Worm (Caenorhabditis elegans) whole organism, young adult: ENCODE data around the gene R02E4.2.

ENCODE experiments used
- D2030.7 ChIP-seq: fragments of 200-800 bp; sonication (Bioruptor generic); IDR thresholded peaks from 2 replicates; pipeline ENCODE4 v1.3.6; 2022; ENCODE audit warnings: missing genetic modification reagents, missing genetic modification characterization, missing compliant biosample characterization
- F22D6.2 ChIP-seq: sonication (generic microtip); optimal IDR thresholded peaks from 2 replicates; lab custom pipeline; 2016; ENCODE audit warnings: mild to moderate bottlenecking, missing genetic modification characterization, missing compliant biosample characterization
- F23B12.7 ChIP-seq: sonication (generic microtip); optimal IDR thresholded peaks from 2 replicates; lab custom pipeline; 2017; ENCODE audit warnings: missing genetic modification characterization, mild to moderate bottlenecking, missing compliant biosample characterization, antibody characterized with exemption, moderate library complexity; ENCODE audit not compliant: insufficient read depth
- F37B4.10 ChIP-seq: fragments of 200-800 bp; sonication (Bioruptor generic); IDR thresholded peaks from 2 replicates; pipeline ENCODE4 v1.3.6; 2022; ENCODE audit warnings: missing genetic modification characterization, missing compliant biosample characterization
- F52B5.7 ChIP-seq: sonication (generic microtip); optimal IDR thresholded peaks from 2 replicates; lab custom pipeline; 2016; ENCODE audit warnings: mild to moderate bottlenecking, missing genetic modification characterization, missing compliant biosample characterization
- F55B11.4 ChIP-seq: sonication (generic microtip); optimal IDR thresholded peaks from 2 replicates; lab custom pipeline; 2016; ENCODE audit warnings: missing compliant biosample characterization, missing genetic modification characterization, borderline replicate concordance; ENCODE audit not compliant: insufficient read depth
- F57C9.4 ChIP-seq: sonication (generic microtip); optimal IDR thresholded peaks from 2 replicates; lab custom pipeline; 2017; ENCODE audit warnings: mild to moderate bottlenecking, missing genetic modification characterization, missing compliant biosample characterization
- K11D2.4 ChIP-seq: fragments of 200-800 bp; sonication (Bioruptor generic); IDR thresholded peaks from 2 replicates; pipeline ENCODE4 v1.3.6; 2022; ENCODE audit warnings: missing genetic modification reagents, missing genetic modification characterization, missing compliant biosample characterization
- Y95B8A.8 ChIP-seq: fragments of 200-800 bp; sonication (Bioruptor generic); IDR thresholded peaks from 2 replicates; pipeline ENCODE4 v1.3.6; 2022; ENCODE audit warnings: missing genetic modification reagents, missing genetic modification characterization, missing compliant biosample characterization
- cebp-1 ChIP-seq, 2 experiments: fragments of 200-800 bp in 1 of 2; sonication (Bioruptor generic) in 1 of 2; sonication (generic microtip) in 1 of 2; IDR thresholded peaks in 1 of 2; optimal IDR thresholded peaks in 1 of 2; 2 replicates each; pipeline versions ENCODE4 v1.3.6 to Lab custom; 2017 to 2022; ENCODE audit warnings: missing compliant biosample characterization in 2 of 2, missing genetic modification characterization in 2 of 2, mild to moderate bottlenecking in 1 of 2, missing genetic modification reagents in 1 of 2, moderate library complexity in 1 of 2
- ceh-100 ChIP-seq: fragments of 200-800 bp; sonication (Bioruptor generic); IDR thresholded peaks from 2 replicates; pipeline ENCODE4 v1.3.6; 2022; ENCODE audit warnings: missing genetic modification reagents, missing genetic modification characterization, missing compliant biosample characterization
- ceh-27 ChIP-seq: fragments of 200-800 bp; sonication (Bioruptor generic); optimal IDR thresholded peaks from 2 replicates; lab custom pipeline; 2018; ENCODE audit warnings: mild to moderate bottlenecking, missing genetic modification characterization, moderate library complexity, missing compliant biosample characterization
- dpff-1 ChIP-seq: sonication (generic microtip); optimal IDR thresholded peaks from 2 replicates; lab custom pipeline; 2017; ENCODE audit warnings: mild to moderate bottlenecking, missing genetic modification characterization, missing compliant biosample characterization
- egl-18 ChIP-seq: fragments of 200-800 bp; sonication (Bioruptor generic); IDR thresholded peaks from 2 replicates; pipeline ENCODE4 v1.3.6; 2022; ENCODE audit warnings: missing genetic modification reagents, missing genetic modification characterization, missing compliant biosample characterization
- egl-44 ChIP-seq: fragments of 200-800 bp; sonication (Bioruptor generic); IDR thresholded peaks from 2 replicates; pipeline ENCODE4 v1.3.6; 2022; ENCODE audit warnings: missing genetic modification reagents, missing genetic modification characterization, missing compliant biosample characterization
- ekl-4 ChIP-seq: fragments of 200-800 bp; sonication (Bioruptor generic); IDR thresholded peaks from 2 replicates; pipeline ENCODE4 v1.3.6; 2022; ENCODE audit warnings: missing genetic modification reagents, missing genetic modification characterization, missing compliant biosample characterization
- ets-4 ChIP-seq: fragments of 200-800 bp; sonication (Bioruptor generic); optimal IDR thresholded peaks from 2 replicates; lab custom pipeline; 2018; ENCODE audit warnings: mild to moderate bottlenecking, missing genetic modification characterization, missing compliant biosample characterization
- him-1 ChIP-seq: sonication (generic microtip); optimal IDR thresholded peaks from 2 replicates; lab custom pipeline; 2016; ENCODE audit warnings: missing genotype, missing genetic modification reagents, missing genetic modification characterization, missing compliant biosample characterization
- hlh-12 ChIP-seq: sonication (generic microtip); optimal IDR thresholded peaks from 2 replicates; lab custom pipeline; 2016; ENCODE audit warnings: missing genetic modification characterization, missing compliant biosample characterization
- hrde-1 ChIP-seq: sonication (generic microtip); optimal IDR thresholded peaks from 2 replicates; lab custom pipeline; 2016; ENCODE audit warnings: missing genetic modification characterization, mild to moderate bottlenecking, missing compliant biosample characterization, moderate library complexity, missing genotype, missing genetic modification reagents, borderline replicate concordance
- let-607 ChIP-seq, 2 experiments: fragments of 200-800 bp in 1 of 2; sonication (Bioruptor generic) in 1 of 2; sonication (generic microtip) in 1 of 2; optimal IDR thresholded peaks; 2 replicates each; lab custom pipeline; 2016 to 2018; ENCODE audit warnings: mild to moderate bottlenecking in 2 of 2, missing compliant biosample characterization in 2 of 2, missing genetic modification characterization in 2 of 2, moderate library complexity in 2 of 2, missing genotype in 1 of 2
- lin-26 ChIP-seq: fragments of 200-800 bp; sonication (Bioruptor generic); IDR thresholded peaks from 2 replicates; pipeline ENCODE4 v1.3.6; 2022; ENCODE audit warnings: missing genetic modification reagents, missing genetic modification characterization, missing compliant biosample characterization
- lin-40 ChIP-seq: sonication (generic microtip); optimal IDR thresholded peaks from 2 replicates; lab custom pipeline; 2016; ENCODE audit warnings: missing genetic modification characterization, mild to moderate bottlenecking, missing compliant biosample characterization, missing genotype, missing genetic modification reagents
- lin-54 ChIP-seq: fragments of 200-800 bp; sonication (Bioruptor generic); optimal IDR thresholded peaks from 2 replicates; lab custom pipeline; 2018; ENCODE audit warnings: mild to moderate bottlenecking, missing genetic modification characterization, missing compliant biosample characterization
- madf-10 ChIP-seq: sonication (generic microtip); optimal IDR thresholded peaks from 2 replicates; lab custom pipeline; 2016; ENCODE audit warnings: mild to moderate bottlenecking, missing genetic modification characterization, missing compliant biosample characterization
- madf-6 ChIP-seq: fragments of 200-800 bp; sonication (Bioruptor generic); IDR thresholded peaks from 2 replicates; pipeline ENCODE4 v1.3.6; 2022; ENCODE audit warnings: missing genetic modification reagents, missing genetic modification characterization, missing compliant biosample characterization
- madf-8 ChIP-seq: fragments of 200-800 bp; sonication (Bioruptor generic); conservative IDR thresholded peaks from 2 replicates; pipeline ENCODE4 v1.3.6; 2022; ENCODE audit warnings: missing genetic modification reagents, missing genetic modification characterization, missing compliant biosample characterization
- mcd-1 ChIP-seq: fragments of 200-800 bp; sonication (Bioruptor generic); IDR thresholded peaks from 2 replicates; pipeline ENCODE4 v1.3.6; 2022; ENCODE audit warnings: missing genetic modification reagents, missing genetic modification characterization, missing compliant biosample characterization
- nfya-1 ChIP-seq: sonication (generic microtip); optimal IDR thresholded peaks from 2 replicates; lab custom pipeline; 2017; ENCODE audit warnings: antibody characterized with exemption, missing compliant biosample characterization, missing genetic modification characterization, borderline replicate concordance; ENCODE audit not compliant: insufficient read depth
- nhr-80 ChIP-seq: sonication (generic microtip); optimal IDR thresholded peaks from 2 replicates; lab custom pipeline; 2016; ENCODE audit warnings: missing genetic modification characterization, missing compliant biosample characterization
- nhr-90 ChIP-seq: sonication (generic microtip); optimal IDR thresholded peaks from 2 replicates; lab custom pipeline; 2016; ENCODE audit warnings: missing genotype, mild to moderate bottlenecking, missing genetic modification characterization, missing compliant biosample characterization
- pbrm-1 ChIP-seq: fragments of 200-800 bp; sonication (Bioruptor generic); IDR thresholded peaks from 2 replicates; pipeline ENCODE4 v1.3.6; 2022; ENCODE audit warnings: missing genetic modification reagents, missing genetic modification characterization, missing compliant biosample characterization
- pha-4 ChIP-seq: fragments of 150-350 bp; sonication (generic microtip); optimal IDR thresholded peaks from 2 replicates; lab custom pipeline; 2014; ENCODE audit warnings: missing biosample characterization, missing genetic modification reagents, missing genetic modification characterization
- repo-1 ChIP-seq: sonication (generic microtip); optimal IDR thresholded peaks from 2 replicates; lab custom pipeline; 2017; ENCODE audit warnings: mild to moderate bottlenecking, missing genetic modification characterization, missing compliant biosample characterization
- snpc-1.1 ChIP-seq: sonication (generic microtip); optimal IDR thresholded peaks from 2 replicates; lab custom pipeline; 2017; ENCODE audit warnings: missing genetic modification characterization, mild to moderate bottlenecking, missing compliant biosample characterization, antibody characterized with exemption, moderate library complexity, missing genotype, missing genetic modification reagents; ENCODE audit not compliant: insufficient read depth
- snpc-4 ChIP-seq, 5 experiments: fragments of 150-350 bp in 1 of 5; sonication (generic microtip) in 4 of 5; optimal IDR thresholded peaks; 2 replicates each; lab custom pipeline; 2014 to 2018; ENCODE audit warnings: missing genetic modification characterization in 5 of 5, missing biosample characterization in 3 of 5, antibody characterized with exemption in 2 of 5, mild to moderate bottlenecking in 2 of 5, missing compliant biosample characterization in 2 of 5, missing genotype in 2 of 5, moderate library complexity in 2 of 5, missing genetic modification reagents in 1 of 5
- tbp1 ChIP-seq: fragments of 200-800 bp; sonication (Bioruptor generic); optimal IDR thresholded peaks from 2 replicates; lab custom pipeline; 2018; ENCODE audit warnings: mild to moderate bottlenecking, missing genetic modification characterization, missing compliant biosample characterization
- unc-130 ChIP-seq: sonication (generic microtip); optimal IDR thresholded peaks from 2 replicates; lab custom pipeline; 2016; ENCODE audit warnings: missing genetic modification reagents, missing genetic modification characterization, missing compliant biosample characterization
- unc-62 ChIP-seq: fragments of 150-350 bp; optimal IDR thresholded peaks from 2 replicates; lab custom pipeline; 2014; ENCODE audit warnings: missing biosample characterization, missing genetic modification reagents, missing genetic modification characterization
- xnd-1 ChIP-seq: sonication (generic microtip); optimal IDR thresholded peaks from 2 replicates; lab custom pipeline; 2016; ENCODE audit warnings: missing genotype, missing genetic modification reagents, missing genetic modification characterization, missing compliant biosample characterization
- zim-3 ChIP-seq: sonication (generic microtip); optimal IDR thresholded peaks from 2 replicates; lab custom pipeline; 2017; ENCODE audit warnings: mild to moderate bottlenecking, missing genetic modification characterization, moderate library complexity, missing compliant biosample characterization
- ztf-26 ChIP-seq: sonication (generic microtip); optimal IDR thresholded peaks from 2 replicates; lab custom pipeline; 2017; ENCODE audit warnings: missing genetic modification characterization, missing compliant biosample characterization

Gene R02E4.2

ce11 chrX:4144136-4144781 is 37.0 kb downstream of the R02E4.2 start (continued):
- TF ChIP-seq nfya-1 (tag; lab: Kevin White, UChicago) = no peak
- no peak for TF ChIP-seq lin-40 (tag; lab: Kevin White, UChicago)
- TF ChIP-seq tbp1 (GFP tag; lab: Kevin White, UChicago) = no peak
- no peak for TF ChIP-seq ceh-100
- peak; percentile 44 for TF ChIP-seq ceh-27
- no peak for TF ChIP-seq unc-130 (GFP tag; lab: Kevin White, UChicago)
- TF ChIP-seq ekl-4 (GFP tag; lab: Robert Waterston, UW) = no peak
- TF ChIP-seq madf-10 (tag; lab: Kevin White, UChicago) = no peak
- TF ChIP-seq egl-44 (GFP tag; lab: Robert Waterston, UW) = no peak
- no peak for TF ChIP-seq F55B11.4 (tag; lab: Kevin White, UChicago)
- TF ChIP-seq hlh-12 (tag; lab: Kevin White, UChicago) = no peak
- TF ChIP-seq him-1 (tag; lab: Kevin White, UChicago) = no peak
- TF ChIP-seq ets-4 (GFP tag; lab: Kevin White, UChicago) = peak; percentile 37
- TF ChIP-seq egl-18 (GFP tag; lab: Robert Waterston, UW) = no peak
- TF ChIP-seq F37B4.10 = no peak
- no peak for TF ChIP-seq D2030.7 (GFP tag; lab: Robert Waterston, UW)
- TF ChIP-seq hrde-1 (tag; lab: Kevin White, UChicago) = no peak
- no peak for TF ChIP-seq F52B5.7
- TF ChIP-seq lin-26 (GFP tag; lab: Robert Waterston, UW) = 0 out of 2 replicates have a peak, but pooled peaks have one; percentile 11
- TF ChIP-seq pha-4 (tag; lab: Kevin White, UChicago) = no peak
- peak; percentile 40 for TF ChIP-seq nhr-80 (tag; lab: Kevin White, UChicago)
- TF ChIP-seq dpff-1 (tag; lab: Kevin White, UChicago) = no peak
- TF ChIP-seq xnd-1 (tag; lab: Kevin White, UChicago) = no peak
- TF ChIP-seq unc-62 (GFP tag; lab: Kevin White, UChicago) = no peak
- no peak for TF ChIP-seq snpc-4 (GFP tag; optimal IDR thresholded peaks at IDR 0.05; lab: Kevin White, UChicago)
- TF ChIP-seq snpc-4 (tag; optimal IDR thresholded peaks at IDR 0.05; lab: Kevin White, UChicago) = no peak
- TF ChIP-seq let-607 (tag; optimal IDR thresholded peaks at IDR 0.05; lab: Kevin White, UChicago) = peak; percentile 77 to 81

ce11 chrX:4145051-4145826 is 38.0 kb downstream of the R02E4.2 start:
- TF ChIP-seq mcd-1 (GFP tag; lab: Robert Waterston, UW) (peak; percentile 67), nhr-90 (tag; lab: Kevin White, UChicago) (peak; percentile 7), F52B5.7 (no peak), snpc-1.1 (tag; lab: Kevin White, UChicago) (no peak), nhr-80 (tag; lab: Kevin White, UChicago) (peak; percentile 83), repo-1 (no peak), F23B12.7 (tag; lab: Kevin White, UChicago) (peak; percentile 38), zim-3 (no peak), Y95B8A.8 (GFP tag; lab: Robert Waterston, UW) (0 out of 2 replicates have a peak, but pooled peaks have one; percentile 14), K11D2.4 (peak; percentile 81), madf-6 (GFP tag; lab: Robert Waterston, UW) (peak; percentile 21; the same call in 1 of the 2 replicates), F57C9.4 (peak; percentile 26), unc-130 (GFP tag; lab: Kevin White, UChicago) (no peak), lin-26 (GFP tag; lab: Robert Waterston, UW) (peak; percentile 48), ets-4 (GFP tag; lab: Kevin White, UChicago) (no peak), lin-54 (no peak), F22D6.2 (peak; percentile 54), lin-40 (tag; lab: Kevin White, UChicago) (peak; percentile 41), pbrm-1 (GFP tag; lab: Robert Waterston, UW) (peak; percentile 58), ztf-26 (tag; lab: Kevin White, UChicago) (peak; percentile 43), cebp-1 (GFP tag; IDR thresholded peaks at IDR 0.05; lab: Robert Waterston, UW) (no peak), cebp-1 (tag; optimal IDR thresholded peaks at IDR 0.05; lab: Kevin White, UChicago) (peak; percentile 76), madf-8 (0 out of 2 replicates have a peak, but pooled peaks have one; percentile 3)
